Fruit fly (Drosophila melanogaster) whole organism, embryonic: ENCODE measurements around the gene hydra.
A peak's percentile ranks its signal among the peaks of the same experiment; 100 is the strongest.

Experiments
- Abd-B ChIP-seq: fragments of 200-800 bp; sonication (Bioruptor generic); optimal IDR thresholded peaks from 2 replicates; lab custom pipeline; 2018; ENCODE audit warnings: missing biosample characterization, mild to moderate bottlenecking, missing genetic modification characterization, moderate library complexity
- B-H1 ChIP-seq: fragments of 200-800 bp; sonication (Bioruptor generic); IDR thresholded peaks from 3 replicates; pipeline ENCODE4 v1.3.6; 2022; ENCODE audit warnings: missing biosample characterization, missing genetic modification characterization
- CG10321 ChIP-seq: fragments of 200-800 bp; sonication (Bioruptor generic); IDR thresholded peaks from 2 replicates; pipeline ENCODE4 v1.3.6; 2022; ENCODE audit warnings: missing biosample characterization, missing genetic modification characterization
- CG10366 ChIP-seq: fragments of 200-800 bp; sonication (Bioruptor generic); IDR thresholded peaks from 2 replicates; pipeline ENCODE4 v1.3.6; 2022; ENCODE audit warnings: missing biosample characterization, missing genetic modification characterization
- CG11560 ChIP-seq: fragments of 200-800 bp; sonication (Bioruptor generic); IDR thresholded peaks from 3 replicates; pipeline ENCODE4 v1.3.6; 2022; ENCODE audit warnings: missing biosample characterization, missing genetic modification characterization
- CG12236 ChIP-seq: fragments of 200-800 bp; sonication (Bioruptor generic); optimal IDR thresholded peaks from 2 replicates; lab custom pipeline; 2016; ENCODE audit warnings: missing biosample characterization, missing genetic modification characterization
- CG12391 ChIP-seq: fragments of 200-800 bp; sonication (Bioruptor generic); optimal IDR thresholded peaks from 3 replicates; lab custom pipeline; 2018; ENCODE audit warnings: missing biosample characterization, mild to moderate bottlenecking, missing genetic modification characterization, moderate library complexity
- CG1529 ChIP-seq: fragments of 200-800 bp; sonication (Bioruptor generic); optimal IDR thresholded peaks from 3 replicates; lab custom pipeline; 2018; ENCODE audit warnings: missing biosample characterization, missing genetic modification characterization
- CG17612 ChIP-seq: fragments of 200-800 bp; sonication (Bioruptor generic); IDR thresholded peaks from 2 replicates; pipeline ENCODE4 v1.3.6; 2022; ENCODE audit warnings: missing biosample characterization, missing genetic modification characterization
- CG17829 ChIP-seq: fragments of 200-800 bp; optimal IDR thresholded peaks from 2 replicates; lab custom pipeline; 2019; ENCODE audit warnings: missing biosample characterization, mild to moderate bottlenecking, missing genetic modification characterization, moderate library complexity
- CG1832 ChIP-seq: fragments of 200-800 bp; sonication (Bioruptor generic); optimal IDR thresholded peaks from 2 replicates; lab custom pipeline; 2017; ENCODE audit warnings: missing biosample characterization, mild to moderate bottlenecking, missing genetic modification characterization, inconsistent platforms
- CG30403 ChIP-seq: fragments of 200-800 bp; sonication (Bioruptor generic); optimal IDR thresholded peaks from 3 replicates; lab custom pipeline; 2016; ENCODE audit warnings: missing biosample characterization, missing genetic modification characterization
- CG3281 ChIP-seq: fragments of 200-800 bp; sonication (Bioruptor generic); optimal IDR thresholded peaks from 3 replicates; lab custom pipeline; 2017; ENCODE audit warnings: missing biosample characterization, mild to moderate bottlenecking, missing genetic modification characterization
- CG33213 ChIP-seq: fragments of 200-800 bp; sonication (Bioruptor generic); optimal IDR thresholded peaks from 3 replicates; lab custom pipeline; 2016; ENCODE audit warnings: missing biosample characterization, missing genetic modification characterization
- CG3407 ChIP-seq: fragments of 200-800 bp; sonication (Bioruptor generic); optimal IDR thresholded peaks from 2 replicates; lab custom pipeline; 2018; ENCODE audit warnings: missing biosample characterization, mild to moderate bottlenecking, missing genetic modification characterization
- CG4360 ChIP-seq: fragments of 200-800 bp; sonication (Bioruptor generic); IDR thresholded peaks from 2 replicates; pipeline ENCODE4 v1.3.6; 2022; ENCODE audit warnings: missing biosample characterization, missing genetic modification characterization
- CG4424 ChIP-seq: fragments of 200-800 bp; sonication (Bioruptor generic); optimal IDR thresholded peaks from 3 replicates; lab custom pipeline; 2016; ENCODE audit warnings: missing biosample characterization, missing genetic modification characterization
- CG6791 ChIP-seq: fragments of 200-800 bp; sonication (Bioruptor generic); IDR thresholded peaks from 3 replicates; pipeline ENCODE4 v1.3.6; 2022; ENCODE audit warnings: missing biosample characterization, missing genetic modification characterization; ENCODE audit not compliant: partially characterized antibody
- CG7963 ChIP-seq: fragments of 200-800 bp; sonication (Bioruptor generic); IDR thresholded peaks from 3 replicates; pipeline ENCODE4 v1.3.6; 2022; ENCODE audit warnings: missing biosample characterization, missing genetic modification characterization; ENCODE audit not compliant: partially characterized antibody
- CG9437 ChIP-seq: fragments of 200-800 bp; sonication (Bioruptor generic); optimal IDR thresholded peaks from 2 replicates; lab custom pipeline; 2018; ENCODE audit warnings: missing biosample characterization, mild to moderate bottlenecking, missing genetic modification characterization
- D19A ChIP-seq: fragments of 200-800 bp; optimal IDR thresholded peaks from 3 replicates; lab custom pipeline; 2019; ENCODE audit warnings: missing biosample characterization, mild to moderate bottlenecking, missing genetic modification characterization, moderate library complexity
- Fer1 ChIP-seq: fragments of 200-800 bp; sonication (Bioruptor generic); optimal IDR thresholded peaks from 2 replicates; lab custom pipeline; 2017; ENCODE audit warnings: missing biosample characterization, mild to moderate bottlenecking, missing genetic modification characterization
- GATAe ChIP-seq: fragments of 200-800 bp; sonication (Bioruptor generic); conservative IDR thresholded peaks from 2 replicates; pipeline ENCODE4 v1.3.6; 2022; ENCODE audit warnings: missing biosample characterization, missing genetic modification characterization
- H2.0 ChIP-seq: fragments of 200-800 bp; sonication (Bioruptor generic); IDR thresholded peaks from 2 replicates; pipeline ENCODE4 v1.3.6; 2022; ENCODE audit warnings: missing biosample characterization, missing genetic modification characterization
- HLH4C ChIP-seq: fragments of 200-800 bp; sonication (Bioruptor generic); IDR thresholded peaks from 3 replicates; pipeline ENCODE4 v1.3.6; 2022; ENCODE audit warnings: missing biosample characterization, missing genetic modification characterization; ENCODE audit not compliant: partially characterized antibody
- Hr3 ChIP-seq: fragments of 200-800 bp; sonication (Bioruptor generic); optimal IDR thresholded peaks from 3 replicates; lab custom pipeline; 2016; ENCODE audit warnings: missing biosample characterization, missing genetic modification characterization
- Max ChIP-seq: fragments of 200-800 bp; sonication (Bioruptor generic); optimal IDR thresholded peaks from 2 replicates; lab custom pipeline; 2016; ENCODE audit warnings: missing biosample characterization, mild to moderate bottlenecking, missing genetic modification characterization
- Nf-YB ChIP-seq: fragments of 200-800 bp; sonication (Bioruptor generic); optimal IDR thresholded peaks from 3 replicates; lab custom pipeline; 2019; ENCODE audit warnings: missing biosample characterization, mild to moderate bottlenecking, missing genetic modification characterization, moderate library complexity
- Nf-YC ChIP-seq: fragments of 200-800 bp; optimal IDR thresholded peaks from 3 replicates; lab custom pipeline; 2019; ENCODE audit warnings: missing biosample characterization, mild to moderate bottlenecking, missing genetic modification characterization, moderate library complexity
- Rfx ChIP-seq: fragments of 200-800 bp; sonication (Bioruptor generic); IDR thresholded peaks from 2 replicates; pipeline ENCODE4 v1.3.6; 2022; ENCODE audit warnings: missing biosample characterization, missing genetic modification characterization
- YL-1 ChIP-seq: fragments of 200-800 bp; sonication (Bioruptor generic); optimal IDR thresholded peaks from 3 replicates; lab custom pipeline; 2017; ENCODE audit warnings: missing biosample characterization, mild to moderate bottlenecking, missing genetic modification characterization
- br ChIP-seq: fragments of >200 bp; optimal IDR thresholded peaks from 2 replicates; lab custom pipeline; 2017
- cad ChIP-seq: fragments of >200 bp; optimal IDR thresholded peaks from 2 replicates; lab custom pipeline; 2017; ENCODE audit warnings: missing biosample characterization, missing genetic modification characterization
- cg ChIP-seq: fragments of 200-800 bp; sonication (Bioruptor generic); optimal IDR thresholded peaks from 3 replicates; lab custom pipeline; 2019; ENCODE audit warnings: missing biosample characterization, mild to moderate bottlenecking, missing genetic modification characterization, moderate library complexity
- dan ChIP-seq: fragments of 200-800 bp; sonication (Bioruptor generic); IDR thresholded peaks from 2 replicates; pipeline ENCODE4 v1.3.6; 2022; ENCODE audit warnings: missing biosample characterization, missing genetic modification characterization
- ftz-f1 ChIP-seq: fragments of 200-800 bp; sonication (Bioruptor generic); optimal IDR thresholded peaks from 2 replicates; lab custom pipeline; 2016; ENCODE audit warnings: missing biosample characterization, missing genetic modification characterization
- gcm ChIP-seq: fragments of 200-800 bp; sonication (Bioruptor generic); optimal IDR thresholded peaks from 2 replicates; lab custom pipeline; 2019; ENCODE audit warnings: missing biosample characterization, mild to moderate bottlenecking, missing genetic modification characterization, moderate library complexity
- nom ChIP-seq: fragments of 200-800 bp; sonication (Bioruptor generic); optimal IDR thresholded peaks from 2 replicates; lab custom pipeline; 2017; ENCODE audit warnings: missing biosample characterization, missing genetic modification characterization, mild to moderate bottlenecking, moderate library complexity, missing genetic modification reagents
- pnt ChIP-seq: fragments of 200-800 bp; sonication (Bioruptor generic); optimal IDR thresholded peaks from 3 replicates; lab custom pipeline; 2016; ENCODE audit warnings: missing biosample characterization, missing genetic modification characterization
- row ChIP-seq: fragments of 200-800 bp; sonication (Bioruptor generic); IDR thresholded peaks from 3 replicates; pipeline ENCODE4 v1.3.6; 2022; ENCODE audit warnings: missing biosample characterization, missing genetic modification characterization
- sima ChIP-seq: fragments of 200-800 bp; sonication (Bioruptor generic); optimal IDR thresholded peaks from 2 replicates; lab custom pipeline; 2016; ENCODE audit warnings: missing biosample characterization, missing genetic modification characterization
- sisA ChIP-seq: fragments of 200-800 bp; sonication (Bioruptor generic); IDR thresholded peaks from 2 replicates; pipeline ENCODE4 v1.3.6; 2022; ENCODE audit warnings: missing biosample characterization, missing genetic modification characterization
- sug ChIP-seq: fragments of 200-800 bp; optimal IDR thresholded peaks from 2 replicates; lab custom pipeline; 2019; ENCODE audit warnings: missing biosample characterization, mild to moderate bottlenecking, missing genetic modification characterization, moderate library complexity
- tx ChIP-seq: fragments of 200-800 bp; sonication (Bioruptor generic); optimal IDR thresholded peaks from 2 replicates; lab custom pipeline; 2016; ENCODE audit warnings: missing biosample characterization, missing genetic modification characterization
- usp ChIP-seq: fragments of >200 bp; optimal IDR thresholded peaks from 2 replicates; lab custom pipeline; 2017; ENCODE audit warnings: missing biosample characterization, missing genetic modification characterization

The hydra gene

dm6 chrX:20690454-20690853 lies 13.6 kb upstream of the hydra start, which contains the start of gene run (continued):
- TF ChIP-seq CG3407 (no peak), sug (tag; lab: Kevin White, UChicago) (no peak), usp (GFP tag; lab: Kevin White, UChicago) (no peak), CG6791 (GFP tag; lab: Robert Waterston, UW) (0 out of 3 replicates have a peak, but pooled peaks have one; percentile 20), nom (GFP tag; lab: Kevin White, UChicago) (no peak), Nf-YC (tag; lab: Kevin White, UChicago) (peak; percentile 94), YL-1 (no peak), D19A (tag; lab: Kevin White, UChicago) (no peak), CG17612 (GFP tag; lab: Robert Waterston, UW) (no peak), B-H1 (GFP tag; lab: Robert Waterston, UW) (no peak), HLH4C (GFP tag; lab: Robert Waterston, UW) (no peak), CG1529 (GFP tag; lab: Kevin White, UChicago) (no peak), CG4360 (GFP tag; lab: Robert Waterston, UW) (peak; percentile 35; the same call in 1 of the 2 replicates), dan (GFP tag; lab: Robert Waterston, UW) (no peak), CG1832 (GFP tag; lab: Kevin White, UChicago) (peak; percentile 90), Max (GFP tag; lab: Kevin White, UChicago) (no peak), Hr3 (GFP tag; lab: Kevin White, UChicago) (no peak), CG30403 (GFP tag; lab: Kevin White, UChicago) (no peak), sisA (no peak), H2.0 (no peak), cg (peak; percentile 42), gcm (no peak), CG17829 (tag; lab: Kevin White, UChicago) (no peak), Nf-YB (GFP tag; lab: Kevin White, UChicago) (peak; percentile 97), CG33213 (GFP tag; lab: Kevin White, UChicago) (no peak), cad (GFP tag; lab: Kevin White, UChicago) (no peak), CG3281 (GFP tag; lab: Kevin White, UChicago) (no peak), CG10366 (GFP tag; lab: Robert Waterston, UW) (no peak), CG4424 (GFP tag; lab: Kevin White, UChicago) (no peak), CG12391 (tag; lab: Kevin White, UChicago) (no peak), Abd-B (GFP tag; lab: Kevin White, UChicago) (no peak), Fer1 (no peak), CG11560 (tag; lab: Robert Waterston, UW) (no peak), pnt (GFP tag; lab: Kevin White, UChicago) (no peak), CG10321 (GFP tag; lab: Robert Waterston, UW) (peak; percentile 86), row (GFP tag; lab: Robert Waterston, UW) (no peak), br (lab: Kevin White, UChicago) (no peak), sima (GFP tag; lab: Kevin White, UChicago) (no peak), tx (GFP tag; lab: Kevin White, UChicago) (no peak), CG7963 (no peak), CG12236 (GFP tag; lab: Kevin White, UChicago) (no peak), CG9437 (GFP tag; lab: Kevin White, UChicago) (no peak), GATAe (GFP tag; lab: Robert Waterston, UW) (no peak), Rfx (GFP tag; lab: Robert Waterston, UW) (no peak), ftz-f1 (GFP tag; lab: Kevin White, UChicago) (no peak)
